Fruit fly (Drosophila melanogaster): ENCODE data around the gene Mpp6.

dm6 chr2L:21172922-21173321 lies 16.8 kb downstream of the Mpp6 start, which contains the start of gene CG31627:
- TF ChIP-seq Myc (optimal IDR thresholded peaks at IDR 0.05): no peak
- TF ChIP-seq br (GFP tag; optimal IDR thresholded peaks at IDR 0.05): no peak
- no peak for TF ChIP-seq Dfd (GFP tag; optimal IDR thresholded peaks at IDR 0.05)
- no peak for TF ChIP-seq dl (GFP tag; optimal IDR thresholded peaks at IDR 0.05; ENCODE audit: insufficient read depth in 1 of 2, partially characterized antibody in 2 of 2)
- no peak for TF ChIP-seq Rel (GFP tag; optimal IDR thresholded peaks at IDR 0.05)
- TF ChIP-seq Rel (tag; optimal IDR thresholded peaks at IDR 0.05): no peak
